Worm (Caenorhabditis elegans): ENCODE data around the gene nlp-46.

ce11 chrV:12523356-12523755, 17.3 kb upstream of the nlp-46 start:
- TF ChIP-seq pha-4 (tag; optimal IDR thresholded peaks at IDR 0.05) (no peak), F37B4.10 (GFP tag; IDR thresholded peaks at IDR 0.05) (no peak), ama-1 (optimal IDR thresholded peaks at IDR 0.05) (no peak), ama-1 (GFP tag; optimal IDR thresholded peaks at IDR 0.05) (no peak), aptf-3 (GFP tag; IDR thresholded peaks at IDR 0.05) (no peak)
